Fruit fly (Drosophila melanogaster) whole organism, embryonic: ENCODE data around the gene CG3534.
A peak's percentile ranks its signal among the peaks of the same experiment; 100 is the strongest.

Source experiments
- Asciz ChIP-seq: fragments of 200-800 bp; sonication (Bioruptor generic); optimal IDR thresholded peaks from 2 replicates; lab custom pipeline; 2017; ENCODE audit warnings: missing biosample characterization, mild to moderate bottlenecking, missing genetic modification characterization, missing genetic modification reagents
- BtbVII ChIP-seq: fragments of 200-800 bp; sonication (Bioruptor generic); optimal IDR thresholded peaks from 3 replicates; lab custom pipeline; 2017; ENCODE audit warnings: missing biosample characterization, mild to moderate bottlenecking, missing genetic modification characterization
- CG10209 ChIP-seq: fragments of 200-800 bp; sonication (Bioruptor generic); optimal IDR thresholded peaks from 3 replicates; lab custom pipeline; 2017; ENCODE audit warnings: missing biosample characterization, mild to moderate bottlenecking, missing genetic modification characterization, missing genetic modification reagents
- CG12071 ChIP-seq: fragments of 200-800 bp; sonication (Bioruptor generic); optimal IDR thresholded peaks from 3 replicates; lab custom pipeline; 2018; ENCODE audit warnings: missing biosample characterization, mild to moderate bottlenecking, missing genetic modification characterization
- CG13123 ChIP-seq: fragments of 200-800 bp; sonication (Bioruptor generic); optimal IDR thresholded peaks from 2 replicates; lab custom pipeline; 2016; ENCODE audit warnings: missing biosample characterization, missing genetic modification characterization
- CG14441 ChIP-seq: fragments of 200-800 bp; sonication (Bioruptor generic); IDR thresholded peaks from 2 replicates; pipeline ENCODE4 v1.3.6; 2022; ENCODE audit warnings: missing biosample characterization, missing genetic modification characterization
- CG15601 ChIP-seq: fragments of 200-800 bp; sonication (Bioruptor generic); optimal IDR thresholded peaks from 3 replicates; lab custom pipeline; 2019; ENCODE audit warnings: missing biosample characterization, mild to moderate bottlenecking, missing genetic modification characterization, moderate library complexity
- CG17568 ChIP-seq: fragments of 200-800 bp; sonication (Bioruptor generic); optimal IDR thresholded peaks from 2 replicates; lab custom pipeline; 2018; ENCODE audit warnings: missing biosample characterization, mild to moderate bottlenecking, missing genetic modification characterization, moderate library complexity
- CG18599 ChIP-seq: fragments of 200-800 bp; sonication (Bioruptor generic); optimal IDR thresholded peaks from 3 replicates; lab custom pipeline; 2017; ENCODE audit warnings: missing biosample characterization, missing genetic modification characterization, mild to moderate bottlenecking, moderate library complexity, missing genetic modification reagents
- CG2678 ChIP-seq: fragments of 200-800 bp; sonication (Bioruptor generic); optimal IDR thresholded peaks from 3 replicates; lab custom pipeline; 2019; ENCODE audit warnings: missing biosample characterization, mild to moderate bottlenecking, missing genetic modification characterization, moderate library complexity
- CG31224 ChIP-seq: fragments of 200-800 bp; sonication (Bioruptor generic); IDR thresholded peaks from 2 replicates; pipeline ENCODE4 v1.3.6; 2022; ENCODE audit warnings: missing biosample characterization, missing genetic modification characterization
- CG32767 ChIP-seq: fragments of 200-800 bp; sonication (Bioruptor generic); IDR thresholded peaks from 2 replicates; pipeline ENCODE4 v1.3.6; 2022; ENCODE audit warnings: missing biosample characterization, missing genetic modification characterization
- CG34422 ChIP-seq: fragments of 200-800 bp; sonication (Bioruptor generic); IDR thresholded peaks from 3 replicates; pipeline ENCODE4 v1.3.6; 2022; ENCODE audit warnings: missing biosample characterization, missing genetic modification characterization
- CG3995 ChIP-seq: fragments of 200-800 bp; sonication (Bioruptor generic); optimal IDR thresholded peaks from 3 replicates; lab custom pipeline; 2016; ENCODE audit warnings: missing biosample characterization, missing genetic modification characterization
- CG4360 ChIP-seq: fragments of 200-800 bp; sonication (Bioruptor generic); IDR thresholded peaks from 2 replicates; pipeline ENCODE4 v1.3.6; 2022; ENCODE audit warnings: missing biosample characterization, missing genetic modification characterization
- CG6175 ChIP-seq: fragments of 200-800 bp; sonication (Bioruptor generic); IDR thresholded peaks from 3 replicates; pipeline ENCODE4 v1.3.6; 2022; ENCODE audit warnings: missing biosample characterization, missing genetic modification characterization
- CG7556 ChIP-seq: fragments of 200-800 bp; sonication (Bioruptor generic); optimal IDR thresholded peaks from 2 replicates; lab custom pipeline; 2017; ENCODE audit warnings: missing biosample characterization, mild to moderate bottlenecking, missing genetic modification characterization
- CG8290 ChIP-seq, 3 experiments: fragments of 200-800 bp; sonication (Bioruptor generic); optimal IDR thresholded peaks; 2 replicates each; lab custom pipeline; 2016 to 2019; ENCODE audit warnings: missing biosample characterization in 3 of 3, missing genetic modification characterization in 3 of 3, mild to moderate bottlenecking in 2 of 3, moderate library complexity in 1 of 3
- CG8478 ChIP-seq: fragments of >200 bp; optimal IDR thresholded peaks from 2 replicates; lab custom pipeline; 2018
- CG9437 ChIP-seq: fragments of 200-800 bp; sonication (Bioruptor generic); optimal IDR thresholded peaks from 2 replicates; lab custom pipeline; 2018; ENCODE audit warnings: missing biosample characterization, mild to moderate bottlenecking, missing genetic modification characterization
- Drgx ChIP-seq: fragments of 200-800 bp; sonication (Bioruptor generic); IDR thresholded peaks from 2 replicates; pipeline ENCODE4 v1.3.6; 2022; ENCODE audit warnings: missing biosample characterization, missing genetic modification characterization
- Eip74EF ChIP-seq, 2 experiments: fragments of 200-800 bp in 1 of 2; fragments of >200 bp in 1 of 2; sonication (Bioruptor generic) in 1 of 2; optimal IDR thresholded peaks; 2 replicates each; lab custom pipeline; 2017 to 2019; ENCODE audit warnings: missing biosample characterization in 2 of 2, missing genetic modification characterization in 2 of 2, mild to moderate bottlenecking in 1 of 2, moderate library complexity in 1 of 2
- Hey ChIP-seq: fragments of 200-800 bp; sonication (Bioruptor generic); optimal IDR thresholded peaks from 3 replicates; lab custom pipeline; 2018; ENCODE audit warnings: missing biosample characterization, mild to moderate bottlenecking, missing genetic modification characterization
- HmgZ ChIP-seq: fragments of 200-800 bp; sonication (Bioruptor generic); optimal IDR thresholded peaks from 2 replicates; lab custom pipeline; 2018; ENCODE audit warnings: missing biosample characterization, mild to moderate bottlenecking, missing genetic modification characterization
- Hmr ChIP-seq: fragments of 200-800 bp; sonication (Bioruptor generic); optimal IDR thresholded peaks from 3 replicates; lab custom pipeline; 2017; ENCODE audit warnings: mild to moderate bottlenecking, missing biosample characterization, missing genetic modification reagents, missing genetic modification characterization
- Lim3 ChIP-seq: fragments of 200-800 bp; sonication (Bioruptor generic); IDR thresholded peaks from 2 replicates; pipeline ENCODE4 v1.3.6; 2022; ENCODE audit warnings: missing biosample characterization, missing genetic modification characterization
- Med ChIP-seq: fragments of 200-800 bp; sonication (Bioruptor generic); peaks from one replicate; lab custom pipeline; 2016; ENCODE audit warnings: missing biosample characterization, missing genetic modification characterization, mild to moderate bottlenecking, inconsistent platforms, moderate library complexity
- cato ChIP-seq: fragments of 200-800 bp; sonication (Bioruptor generic); optimal IDR thresholded peaks from 2 replicates; lab custom pipeline; 2016; ENCODE audit warnings: missing biosample characterization, missing genetic modification characterization, borderline replicate concordance
- crol ChIP-seq: fragments of 200-800 bp; sonication (Bioruptor generic); IDR thresholded peaks from 2 replicates; pipeline ENCODE4 v1.3.6; 2022; ENCODE audit warnings: missing biosample characterization, missing genetic modification characterization
- en ChIP-seq: fragments of 200-800 bp; sonication (Bioruptor generic); optimal IDR thresholded peaks from 2 replicates; lab custom pipeline; 2016; ENCODE audit warnings: missing biosample characterization, missing genetic modification characterization
- eve ChIP-seq, 2 experiments: fragments of >200 bp; optimal IDR thresholded peaks; 2 replicates each; lab custom pipeline; 2017; ENCODE audit warnings: missing biosample characterization in 2 of 2, missing genetic modification characterization in 2 of 2
- grau ChIP-seq: fragments of 200-800 bp; optimal IDR thresholded peaks from 3 replicates; lab custom pipeline; 2019; ENCODE audit warnings: missing biosample characterization, mild to moderate bottlenecking, missing genetic modification characterization, moderate library complexity
- grn ChIP-seq: fragments of 200-800 bp; sonication (Bioruptor generic); optimal IDR thresholded peaks from 3 replicates; lab custom pipeline; 2017; ENCODE audit warnings: missing biosample characterization, missing genetic modification characterization
- ham ChIP-seq: fragments of 200-800 bp; sonication (Bioruptor generic); IDR thresholded peaks from 2 replicates; pipeline ENCODE4 v1.3.6; 2022; ENCODE audit warnings: missing biosample characterization, missing genetic modification characterization
- her ChIP-seq: fragments of 200-800 bp; sonication (Bioruptor generic); optimal IDR thresholded peaks from 2 replicates; lab custom pipeline; 2016; ENCODE audit warnings: missing biosample characterization, missing genetic modification characterization
- jumu ChIP-seq: fragments of 200-800 bp; sonication (Bioruptor generic); optimal IDR thresholded peaks from 3 replicates; lab custom pipeline; 2016; ENCODE audit warnings: missing biosample characterization, missing genetic modification characterization
- kay ChIP-seq: fragments of 200-800 bp; sonication (Bioruptor generic); optimal IDR thresholded peaks from 2 replicates; lab custom pipeline; 2016; ENCODE audit warnings: missing biosample characterization, missing genetic modification characterization
- lab ChIP-seq: fragments of 200-800 bp; sonication (Bioruptor generic); optimal IDR thresholded peaks from 3 replicates; lab custom pipeline; 2017; ENCODE audit warnings: missing biosample characterization, missing genetic modification characterization, mild to moderate bottlenecking, moderate library complexity, missing genetic modification reagents
- lbe ChIP-seq: fragments of 200-800 bp; sonication (Bioruptor generic); optimal IDR thresholded peaks from 2 replicates; lab custom pipeline; 2016; ENCODE audit warnings: missing biosample characterization, mild to moderate bottlenecking, missing genetic modification characterization
- mirr ChIP-seq: fragments of 200-800 bp; sonication (Bioruptor generic); optimal IDR thresholded peaks from 3 replicates; lab custom pipeline; 2018; ENCODE audit warnings: missing biosample characterization, mild to moderate bottlenecking, missing genetic modification characterization
- nmo ChIP-seq: fragments of 200-800 bp; sonication (Bioruptor generic); optimal IDR thresholded peaks from 2 replicates; lab custom pipeline; 2018; ENCODE audit warnings: missing biosample characterization, mild to moderate bottlenecking, missing genetic modification characterization, moderate library complexity
- nom ChIP-seq: fragments of 200-800 bp; sonication (Bioruptor generic); optimal IDR thresholded peaks from 2 replicates; lab custom pipeline; 2017; ENCODE audit warnings: missing biosample characterization, missing genetic modification characterization, mild to moderate bottlenecking, moderate library complexity, missing genetic modification reagents
- onecut ChIP-seq: fragments of 200-800 bp; sonication (Bioruptor generic); IDR thresholded peaks from 2 replicates; pipeline ENCODE4 v1.3.6; 2022; ENCODE audit warnings: missing biosample characterization, missing genetic modification characterization
- pb ChIP-seq: fragments of 200-800 bp; sonication (Bioruptor generic); optimal IDR thresholded peaks from 3 replicates; lab custom pipeline; 2016; ENCODE audit warnings: missing biosample characterization, missing genetic modification characterization
- stwl ChIP-seq: fragments of 200-800 bp; sonication (Bioruptor generic); optimal IDR thresholded peaks from 3 replicates; lab custom pipeline; 2018; ENCODE audit warnings: missing biosample characterization, mild to moderate bottlenecking, missing genetic modification characterization, moderate library complexity
- sug ChIP-seq: fragments of 200-800 bp; optimal IDR thresholded peaks from 2 replicates; lab custom pipeline; 2019; ENCODE audit warnings: missing biosample characterization, mild to moderate bottlenecking, missing genetic modification characterization, moderate library complexity
- tap ChIP-seq: fragments of 200-800 bp; optimal IDR thresholded peaks from 3 replicates; lab custom pipeline; 2019; ENCODE audit warnings: missing biosample characterization, mild to moderate bottlenecking, missing genetic modification characterization, moderate library complexity
- tup ChIP-seq: fragments of 200-800 bp; sonication (Bioruptor generic); optimal IDR thresholded peaks from 2 replicates; lab custom pipeline; 2016; ENCODE audit warnings: missing biosample characterization, mild to moderate bottlenecking, missing genetic modification characterization, moderate library complexity
- unpg ChIP-seq: fragments of 200-800 bp; sonication (Bioruptor generic); optimal IDR thresholded peaks from 3 replicates; lab custom pipeline; 2018; ENCODE audit warnings: missing biosample characterization, mild to moderate bottlenecking, missing genetic modification characterization, moderate library complexity

CG3534 gene

DNA sequence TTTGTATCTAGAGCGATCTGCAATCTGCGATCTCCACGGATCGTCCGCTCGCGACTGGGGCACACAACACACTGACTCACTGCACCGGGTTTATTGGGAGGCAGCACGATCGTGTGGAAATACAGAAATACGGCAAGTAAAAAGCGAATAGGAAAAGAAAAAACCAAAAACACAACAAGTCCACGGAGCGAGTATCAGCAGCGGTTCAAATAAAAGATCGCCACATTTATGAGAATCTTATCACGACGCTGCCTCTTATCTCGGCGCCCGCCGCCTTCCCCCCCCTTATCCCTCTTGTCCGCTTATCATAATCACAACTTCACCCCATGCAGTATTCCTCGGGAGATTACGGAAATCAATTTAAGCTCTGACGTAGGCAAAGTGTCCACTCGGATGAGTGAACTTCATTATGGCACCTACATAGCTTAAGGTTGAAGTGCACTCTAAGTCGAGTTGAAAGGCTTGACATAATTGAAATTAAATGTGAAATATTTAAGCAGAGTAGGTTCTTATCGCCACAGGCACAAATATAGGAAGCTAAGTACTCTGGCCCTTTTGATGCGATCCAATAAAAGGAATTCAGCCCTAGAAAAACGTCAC is 14.0 kb upstream of the CG3534 start, which contains the start of gene AhcyL2:
AhcyL2 (minus strand) TSS at position 51 of the 600 bp plus-strand sequence.
- TF ChIP-seq Hmr (GFP tag; lab: Kevin White, UChicago) (peak; percentile 14), CG32767 (GFP tag; lab: Robert Waterston, UW) (no peak), eve (GFP tag; optimal IDR thresholded peaks at IDR 0.05; lab: Kevin White, UChicago) (peak in 1 of 2 experiments; percentile 27), CG6175 (GFP tag; lab: Robert Waterston, UW) (peak; percentile 61; the same call in 1 of the 3 replicates), CG34422 (0 out of 3 replicates have a peak, but pooled peaks have one; percentile 14), CG18599 (peak; percentile 14), CG8290 (GFP tag; optimal IDR thresholded peaks at IDR 0.05; lab: Kevin White, UChicago) (no peak), CG8290 (tag; optimal IDR thresholded peaks at IDR 0.05; lab: Kevin White, UChicago) (peak in 1 of 2 experiments; percentile 6), CG7556 (GFP tag; lab: Kevin White, UChicago) (no peak), CG15601 (tag; lab: Kevin White, UChicago) (peak; percentile 79), Hey (tag; lab: Kevin White, UChicago) (peak; percentile 93), CG31224 (GFP tag; lab: Robert Waterston, UW) (no peak), lbe (GFP tag; lab: Kevin White, UChicago) (peak; percentile 3), BtbVII (peak; percentile 67), Lim3 (GFP tag; lab: Robert Waterston, UW) (peak; percentile 38; the same call in 1 of the 2 replicates), Asciz (peak; percentile 0), onecut (GFP tag; lab: Robert Waterston, UW) (0 out of 2 replicates have a peak, but pooled peaks have one; percentile 13), mirr (GFP tag; lab: Kevin White, UChicago) (peak; percentile 87), kay (peak; percentile 60), CG12071 (GFP tag; lab: Kevin White, UChicago) (peak; percentile 18), CG8478 (lab: Kevin White, UChicago) (no peak), sug (tag; lab: Kevin White, UChicago) (peak; percentile 96), her (GFP tag; lab: Kevin White, UChicago) (no peak), crol (GFP tag; lab: Robert Waterston, UW) (peak; percentile 93), stwl (tag; lab: Kevin White, UChicago) (no peak), nmo (no peak), grn (GFP tag; lab: Kevin White, UChicago) (peak; percentile 99), jumu (no peak), CG17568 (GFP tag; lab: Kevin White, UChicago) (peak; percentile 16), ham (GFP tag; lab: Robert Waterston, UW) (no peak), lab (GFP tag; lab: Kevin White, UChicago) (peak; percentile 48), cato (GFP tag; lab: Kevin White, UChicago) (no peak), Med (peak; percentile 47), pb (GFP tag; lab: Kevin White, UChicago) (no peak), CG4360 (GFP tag; lab: Robert Waterston, UW) (no peak), CG2678 (no peak), CG14441 (GFP tag; lab: Robert Waterston, UW) (0 out of 2 replicates have a peak, but pooled peaks have one; percentile 38), CG10209 (GFP tag; lab: Kevin White, UChicago) (no peak), grau (tag; lab: Kevin White, UChicago) (peak; percentile 59), CG13123 (GFP tag; lab: Kevin White, UChicago) (no peak), HmgZ (tag; lab: Kevin White, UChicago) (peak; percentile 39), CG3995 (GFP tag; lab: Kevin White, UChicago) (no peak), CG9437 (GFP tag; lab: Kevin White, UChicago) (no peak), Drgx (0 out of 2 replicates have a peak, but pooled peaks have one; percentile 10), tap (tag; lab: Kevin White, UChicago) (no peak), unpg (GFP tag; lab: Kevin White, UChicago) (no peak), en (GFP tag; lab: Kevin White, UChicago) (no peak), nom (GFP tag; lab: Kevin White, UChicago) (peak; percentile 24), Eip74EF (GFP tag; optimal IDR thresholded peaks at IDR 0.05; lab: Kevin White, UChicago) (peak in 1 of 2 experiments; percentile 19), tup (GFP tag; lab: Kevin White, UChicago) (no peak)
